Worm (Caenorhabditis elegans): ENCODE data around the gene F39H12.3.

The F39H12.3 gene

ce11 chrX:841393-841792 lies at the start of gene F39H12.3:
Gene F39H12.3 (minus strand): TSS chrX:841493.
- no peak for TF ChIP-seq scrt-1 (GFP tag; IDR thresholded peaks at IDR 0.05)
- TF ChIP-seq tbx-37 (GFP tag; conservative IDR thresholded peaks at IDR 0.05), result no peak
- no peak for TF ChIP-seq hmg-4 (GFP tag; optimal IDR thresholded peaks at IDR 0.05)
- no peak for TF ChIP-seq hnd-1 (tag; optimal IDR thresholded peaks at IDR 0.05)
- no peak for TF ChIP-seq F13C5.2 (tag; optimal IDR thresholded peaks at IDR 0.05)
- TF ChIP-seq pes-1 (GFP tag; IDR thresholded peaks at IDR 0.05), result no peak
- no peak for TF ChIP-seq ceh-13 (GFP tag; optimal IDR thresholded peaks at IDR 0.05)
- no peak for TF ChIP-seq flt-1 (GFP tag; IDR thresholded peaks at IDR 0.05)
- no peak for TF ChIP-seq tra-4 (tag; optimal IDR thresholded peaks at IDR 0.05)

- TF ChIP-seq ets-7 (tag; optimal IDR thresholded peaks at IDR 0.05) (no peak), B0310.2 (tag; optimal IDR thresholded peaks at IDR 0.05) (no peak), hmg-4 (GFP tag; optimal IDR thresholded peaks at IDR 0.05) (no peak), F13C5.2 (tag; optimal IDR thresholded peaks at IDR 0.05) (no peak), tra-4 (tag; optimal IDR thresholded peaks at IDR 0.05) (no peak), tbx-11 (GFP tag; IDR thresholded peaks at IDR 0.05) (no peak), hmbx-1 (tag; optimal IDR thresholded peaks at IDR 0.05) (no peak), hnd-1 (tag; optimal IDR thresholded peaks at IDR 0.05) (no peak), scrt-1 (GFP tag; IDR thresholded peaks at IDR 0.05) (no peak), ceh-13 (GFP tag; optimal IDR thresholded peaks at IDR 0.05) (no peak), ceh-36 (tag; optimal IDR thresholded peaks at IDR 0.05) (no peak), ama-1 (optimal IDR thresholded peaks at IDR 0.05) (no peak), pes-1 (GFP tag; IDR thresholded peaks at IDR 0.05) (no peak), sea-1 (GFP tag; conservative IDR thresholded peaks at IDR 0.05) (no peak)
These were observed 47.0 kb upstream of the F39H12.3 start, which contains the start of gene mam-1 for ce11 chrX:888294-888693. Gene mam-1 (minus strand): TSS chrX:888394.

- TF ChIP-seq ama-1 (optimal IDR thresholded peaks at IDR 0.05) (no peak), tbx-11 (GFP tag; IDR thresholded peaks at IDR 0.05) (no peak), sea-1 (GFP tag; conservative IDR thresholded peaks at IDR 0.05) (no peak), B0310.2 (tag; optimal IDR thresholded peaks at IDR 0.05) (no peak), scrt-1 (GFP tag; IDR thresholded peaks at IDR 0.05) (no peak), tbx-37 (GFP tag; conservative IDR thresholded peaks at IDR 0.05) (no peak), pes-1 (GFP tag; IDR thresholded peaks at IDR 0.05) (no peak), hnd-1 (tag; optimal IDR thresholded peaks at IDR 0.05) (no peak)
These were observed 39.1 kb upstream of the F39H12.3 start, which contains the start of gene ZC13.2 for ce11 chrX:880367-880766. Gene ZC13.2 (plus strand): TSS chrX:880667.

- TF ChIP-seq F13C5.2 (tag; optimal IDR thresholded peaks at IDR 0.05) (peak; percentile 54), tbx-37 (GFP tag; conservative IDR thresholded peaks at IDR 0.05) (no peak; the same call in 1 of the 2 replicates), aly-1 (tag; optimal IDR thresholded peaks at IDR 0.05) (no peak), hmg-4 (GFP tag; optimal IDR thresholded peaks at IDR 0.05) (peak; percentile 62), tra-4 (tag; optimal IDR thresholded peaks at IDR 0.05) (no peak), hmbx-1 (tag; optimal IDR thresholded peaks at IDR 0.05) (no peak), hnd-1 (tag; optimal IDR thresholded peaks at IDR 0.05) (no peak), ama-1 (optimal IDR thresholded peaks at IDR 0.05) (no peak), sea-1 (GFP tag; conservative IDR thresholded peaks at IDR 0.05) (no peak), flt-1 (GFP tag; IDR thresholded peaks at IDR 0.05) (no peak), ets-7 (tag; optimal IDR thresholded peaks at IDR 0.05) (no peak), scrt-1 (GFP tag; IDR thresholded peaks at IDR 0.05) (no peak)
These were observed 35.6 kb upstream of the F39H12.3 start, which contains the start of gene ZC13.1 for ce11 chrX:876935-877334. Gene ZC13.1 (plus strand): TSS chrX:877239.

ce11 chrX:873634-874033 lies 32.3 kb upstream of the F39H12.3 start:
- TF ChIP-seq pes-1 (GFP tag; IDR thresholded peaks at IDR 0.05), result no peak
- no peak for TF ChIP-seq B0310.2 (tag; optimal IDR thresholded peaks at IDR 0.05)
- TF ChIP-seq hmg-4 (GFP tag; optimal IDR thresholded peaks at IDR 0.05), result no peak
- TF ChIP-seq scrt-1 (GFP tag; IDR thresholded peaks at IDR 0.05), result no peak
- TF ChIP-seq sea-1 (GFP tag; conservative IDR thresholded peaks at IDR 0.05), result no peak
- no peak for TF ChIP-seq aly-1 (tag; optimal IDR thresholded peaks at IDR 0.05)
- TF ChIP-seq F13C5.2 (tag; optimal IDR thresholded peaks at IDR 0.05), result no peak
- TF ChIP-seq ets-7 (tag; optimal IDR thresholded peaks at IDR 0.05), result no peak
- no peak for TF ChIP-seq hmbx-1 (tag; optimal IDR thresholded peaks at IDR 0.05)
- no peak for TF ChIP-seq flt-1 (GFP tag; IDR thresholded peaks at IDR 0.05)
- TF ChIP-seq hnd-1 (tag; optimal IDR thresholded peaks at IDR 0.05), result no peak
- no peak for TF ChIP-seq ceh-36 (tag; optimal IDR thresholded peaks at IDR 0.05)
- no peak for TF ChIP-seq tbx-11 (GFP tag; IDR thresholded peaks at IDR 0.05)

- TF ChIP-seq pes-1 (GFP tag; IDR thresholded peaks at IDR 0.05) (no peak), ceh-13 (GFP tag; optimal IDR thresholded peaks at IDR 0.05) (no peak), hmg-4 (GFP tag; optimal IDR thresholded peaks at IDR 0.05) (no peak), scrt-1 (GFP tag; IDR thresholded peaks at IDR 0.05) (no peak), ama-1 (optimal IDR thresholded peaks at IDR 0.05) (no peak), hnd-1 (tag; optimal IDR thresholded peaks at IDR 0.05) (no peak), sea-1 (GFP tag; conservative IDR thresholded peaks at IDR 0.05) (no peak), tra-4 (tag; optimal IDR thresholded peaks at IDR 0.05) (no peak), B0310.2 (tag; optimal IDR thresholded peaks at IDR 0.05) (no peak)
These were observed 30.8 kb upstream of the F39H12.3 start, which contains the start of gene F56F10.1 for ce11 chrX:871957-872715. Gene F56F10.1 (plus strand): TSS chrX:872603.

ce11 chrX:871020-871419 lies 29.7 kb upstream of the F39H12.3 start, which contains the start of gene lgl-1:
Gene lgl-1 (minus strand): TSS chrX:871089.
- TF ChIP-seq hmg-4 (GFP tag; optimal IDR thresholded peaks at IDR 0.05) (peak; percentile 90), F13C5.2 (tag; optimal IDR thresholded peaks at IDR 0.05) (peak; percentile 45), B0310.2 (tag; optimal IDR thresholded peaks at IDR 0.05) (no peak), hnd-1 (tag; optimal IDR thresholded peaks at IDR 0.05) (no peak), scrt-1 (GFP tag; IDR thresholded peaks at IDR 0.05) (0 out of 2 replicates have a peak, but pooled peaks have one; percentile 41)
